Worm (Caenorhabditis elegans): ENCODE results near the gene gnrr-6.

ce11 chrX:11136988-11137387 is 41.7 kb upstream of the gnrr-6 start:
- TF ChIP-seq pha-4 (GFP tag; IDR thresholded peaks at IDR 0.05) (no peak), pha-4 (tag; optimal IDR thresholded peaks at IDR 0.05) (no peak), Y105C5A.15 (GFP tag; IDR thresholded peaks at IDR 0.05) (no peak), ceh-82 (tag; optimal IDR thresholded peaks at IDR 0.05) (no peak), nhr-77 (tag; optimal IDR thresholded peaks at IDR 0.05) (no peak), ztf-11 (tag; optimal IDR thresholded peaks at IDR 0.05) (no peak), snpc-4 (tag; optimal IDR thresholded peaks at IDR 0.05) (no peak), ZK546.5 (tag; optimal IDR thresholded peaks at IDR 0.05) (no peak), aha-1 (tag) (no peak), nhr-25 (tag; optimal IDR thresholded peaks at IDR 0.05; ENCODE audit: borderline replicate concordance, insufficient read depth) (no peak), dmd-9 (GFP tag; IDR thresholded peaks at IDR 0.05) (no peak), F37D6.2 (tag; optimal IDR thresholded peaks at IDR 0.05) (no peak), nhr-11 (tag; optimal IDR thresholded peaks at IDR 0.05) (no peak), lin-1 (GFP tag; IDR thresholded peaks at IDR 0.05) (no peak)
